Worm (Caenorhabditis elegans) whole organism, L1 larva: ENCODE data around the gene tif-1A.

Experiments
- C04F5.9 ChIP-seq: sonication (generic microtip); optimal IDR thresholded peaks from 2 replicates; lab custom pipeline; 2016; ENCODE audit warnings: missing genetic modification characterization, missing compliant biosample characterization
- F16B12.6 ChIP-seq: fragments of 150-350 bp; optimal IDR thresholded peaks from 2 replicates; lab custom pipeline; 2014; ENCODE audit warnings: missing biosample characterization, missing genetic modification characterization
- Y116A8C.19 ChIP-seq: sonication (generic microtip); optimal IDR thresholded peaks from 2 replicates; lab custom pipeline; 2016; ENCODE audit warnings: missing compliant biosample characterization, missing genetic modification characterization, borderline replicate concordance
- aha-1 ChIP-seq: fragments of 150-350 bp; optimal IDR thresholded peaks from 2 replicates; lab custom pipeline; 2014; ENCODE audit warnings: missing biosample characterization, missing genetic modification characterization
- alr-1 ChIP-seq: fragments of 200-800 bp; sonication (Bioruptor generic); optimal IDR thresholded peaks from 2 replicates; lab custom pipeline; 2018; ENCODE audit warnings: borderline replicate concordance, mild to moderate bottlenecking, missing genetic modification characterization, missing compliant biosample characterization
- aly-2 ChIP-seq: fragments of 150-350 bp; optimal IDR thresholded peaks from 2 replicates; lab custom pipeline; 2014; ENCODE audit warnings: missing biosample characterization, missing genetic modification characterization
- blmp-1 ChIP-seq: fragments of 150-350 bp; optimal IDR thresholded peaks from 2 replicates; lab custom pipeline; 2014; ENCODE audit warnings: missing biosample characterization, missing genetic modification characterization
- ceh-63 ChIP-seq: fragments of 200-800 bp; sonication (Bioruptor generic); optimal IDR thresholded peaks from 2 replicates; lab custom pipeline; 2018; ENCODE audit warnings: mild to moderate bottlenecking, missing genetic modification characterization, missing compliant biosample characterization
- ceh-8 ChIP-seq: fragments of 200-800 bp; sonication (Bioruptor generic); optimal IDR thresholded peaks from 2 replicates; lab custom pipeline; 2018; ENCODE audit warnings: mild to moderate bottlenecking, missing genetic modification characterization, moderate library complexity, missing compliant biosample characterization
- ceh-88 ChIP-seq: fragments of 200-800 bp; sonication (Bioruptor generic); IDR thresholded peaks from 2 replicates; pipeline ENCODE4 v1.3.6; 2022; ENCODE audit warnings: missing genetic modification characterization, missing compliant biosample characterization
- ceh-90 ChIP-seq: sonication (generic microtip); optimal IDR thresholded peaks from 2 replicates; lab custom pipeline; 2016; ENCODE audit warnings: missing genetic modification characterization, missing compliant biosample characterization
- dpl-1 ChIP-seq, 3 experiments: fragments of 150-350 bp in 2 of 3; sonication (generic microtip) in 1 of 3; optimal IDR thresholded peaks; 2 replicates each; lab custom pipeline; 2014 to 2017; ENCODE audit warnings: missing biosample characterization in 3 of 3, missing genetic modification characterization in 3 of 3, missing genetic modification reagents in 3 of 3
- dsc-1 ChIP-seq: sonication (generic microtip); optimal IDR thresholded peaks from 2 replicates; lab custom pipeline; 2016; ENCODE audit warnings: mild to moderate bottlenecking, missing genetic modification characterization, missing compliant biosample characterization
- efl-1 ChIP-seq, 4 experiments: fragments of 150-350 bp; optimal IDR thresholded peaks in 3 of 4; peaks in 1 of 4; 1 replicate in 1 of 4; 2 replicates in 3 of 4; lab custom pipeline; 2014; ENCODE audit warnings: missing biosample characterization in 2 of 4, missing genetic modification characterization in 2 of 4, missing genetic modification reagents in 2 of 4
- efl-3 ChIP-seq: fragments of 200-800 bp; sonication (Bioruptor generic); optimal IDR thresholded peaks from 2 replicates; lab custom pipeline; 2018; ENCODE audit warnings: mild to moderate bottlenecking, missing genetic modification characterization, missing compliant biosample characterization
- egl-27 ChIP-seq, 2 experiments: fragments of 150-350 bp in 1 of 2; sonication (generic microtip); optimal IDR thresholded peaks; 3 replicates each; lab custom pipeline; 2017 to 2018; ENCODE audit warnings: missing biosample characterization in 2 of 2, missing genetic modification characterization in 2 of 2, missing genetic modification reagents in 2 of 2
- fkh-4 ChIP-seq: sonication (generic microtip); optimal IDR thresholded peaks from 2 replicates; lab custom pipeline; 2016; ENCODE audit warnings: missing compliant biosample characterization, missing genetic modification characterization, borderline replicate concordance
- fkh-8 ChIP-seq: sonication (generic microtip); optimal IDR thresholded peaks from 2 replicates; lab custom pipeline; 2016; ENCODE audit warnings: mild to moderate bottlenecking, missing genetic modification characterization, missing compliant biosample characterization
- hlh-17 ChIP-seq: fragments of 200-800 bp; sonication (Bioruptor generic); optimal IDR thresholded peaks from 2 replicates; lab custom pipeline; 2018; ENCODE audit warnings: missing genetic modification characterization, mild to moderate bottlenecking, missing compliant biosample characterization, moderate library complexity, borderline replicate concordance
- hpl-2 ChIP-seq: fragments of 150-350 bp; optimal IDR thresholded peaks from 2 replicates; lab custom pipeline; 2014; ENCODE audit warnings: missing biosample characterization, missing genetic modification reagents, missing genetic modification characterization
- lin-35 ChIP-seq, 2 experiments: fragments of 150-350 bp; optimal IDR thresholded peaks; 2 replicates each; lab custom pipeline; 2014; ENCODE audit warnings: missing biosample characterization in 2 of 2, missing genetic modification characterization in 2 of 2, missing genetic modification reagents in 2 of 2
- lir-3 ChIP-seq: sonication (generic microtip); optimal IDR thresholded peaks from 2 replicates; lab custom pipeline; 2016; ENCODE audit warnings: mild to moderate bottlenecking, missing genetic modification characterization, moderate library complexity, missing compliant biosample characterization; ENCODE audit not compliant: poor library complexity
- lsy-2 ChIP-seq, 2 experiments: fragments of 150-350 bp; optimal IDR thresholded peaks; 2 replicates each; lab custom pipeline; 2014; ENCODE audit warnings: missing biosample characterization in 2 of 2, missing genetic modification characterization in 2 of 2
- mab-9 ChIP-seq: fragments of 200-800 bp; sonication (Bioruptor generic); IDR thresholded peaks from 2 replicates; pipeline ENCODE4 v1.3.6; 2022; ENCODE audit warnings: missing genetic modification reagents, missing genetic modification characterization, missing compliant biosample characterization
- mdl-1 ChIP-seq, 2 experiments: fragments of 150-350 bp; optimal IDR thresholded peaks; 2 replicates each; lab custom pipeline; 2014 to 2017; ENCODE audit warnings: missing biosample characterization in 2 of 2, missing genetic modification characterization in 2 of 2, inconsistent platforms in 1 of 2
- mep-1 ChIP-seq: fragments of 150-350 bp; optimal IDR thresholded peaks from 2 replicates; lab custom pipeline; 2014; ENCODE audit warnings: missing biosample characterization, missing genetic modification characterization
- nhr-12 ChIP-seq: sonication (generic microtip); optimal IDR thresholded peaks from 2 replicates; lab custom pipeline; 2017; ENCODE audit warnings: missing biosample characterization, missing genetic modification characterization
- nhr-20 ChIP-seq: sonication (generic microtip); optimal IDR thresholded peaks from 2 replicates; lab custom pipeline; 2016; ENCODE audit warnings: mild to moderate bottlenecking, missing genetic modification characterization, missing compliant biosample characterization
- nhr-71 ChIP-seq: sonication (generic microtip); optimal IDR thresholded peaks from 2 replicates; lab custom pipeline; 2016; ENCODE audit warnings: mild to moderate bottlenecking, missing genetic modification characterization, moderate library complexity, missing compliant biosample characterization
- nhr-76 ChIP-seq: sonication (generic microtip); optimal IDR thresholded peaks from 2 replicates; lab custom pipeline; 2017; ENCODE audit warnings: missing biosample characterization, missing genetic modification characterization
- nhr-85 ChIP-seq: sonication (generic microtip); peaks from one replicate; lab custom pipeline; 2016; ENCODE audit warnings: missing genetic modification characterization, inconsistent platforms, missing compliant biosample characterization
- pax-3 ChIP-seq: fragments of 200-800 bp; sonication (Bioruptor generic); optimal IDR thresholded peaks from 2 replicates; lab custom pipeline; 2018; ENCODE audit warnings: mild to moderate bottlenecking, missing genetic modification characterization, moderate library complexity, missing compliant biosample characterization
- pqm-1 ChIP-seq: sonication (generic microtip); optimal IDR thresholded peaks from 3 replicates; lab custom pipeline; 2017; ENCODE audit warnings: missing biosample characterization, missing genetic modification characterization
- rnt-1 ChIP-seq: sonication (generic microtip); optimal IDR thresholded peaks from 2 replicates; lab custom pipeline; 2016; ENCODE audit warnings: mild to moderate bottlenecking, missing genetic modification characterization, moderate library complexity, missing compliant biosample characterization
- skn-1 ChIP-seq: fragments of 150-350 bp; optimal IDR thresholded peaks from 2 replicates; lab custom pipeline; 2014; ENCODE audit warnings: missing biosample characterization, missing genetic modification characterization
- snpc-4 ChIP-seq: fragments of 150-350 bp; optimal IDR thresholded peaks from 2 replicates; lab custom pipeline; 2014; ENCODE audit warnings: missing biosample characterization, missing genetic modification characterization
- sox-4 ChIP-seq: sonication (generic microtip); optimal IDR thresholded peaks from 2 replicates; lab custom pipeline; 2016; ENCODE audit warnings: missing genetic modification characterization, missing compliant biosample characterization
- swsn-7 ChIP-seq: sonication (generic microtip); optimal IDR thresholded peaks from 2 replicates; lab custom pipeline; 2016; ENCODE audit warnings: missing genetic modification characterization, missing compliant biosample characterization
- tbx-2 ChIP-seq: sonication (generic microtip); optimal IDR thresholded peaks from 2 replicates; lab custom pipeline; 2016; ENCODE audit warnings: missing genetic modification characterization, missing compliant biosample characterization
- tlp-1 ChIP-seq: fragments of 150-350 bp; optimal IDR thresholded peaks from 2 replicates; lab custom pipeline; 2014; ENCODE audit warnings: missing biosample characterization, missing genetic modification characterization
- unc-130 ChIP-seq: fragments of 150-350 bp; optimal IDR thresholded peaks from 2 replicates; lab custom pipeline; 2017; ENCODE audit warnings: missing biosample characterization, missing genetic modification characterization, inconsistent platforms
- unc-86 ChIP-seq: sonication (generic microtip); optimal IDR thresholded peaks from 2 replicates; lab custom pipeline; 2016; ENCODE audit warnings: missing genetic modification characterization, missing compliant biosample characterization
- unc-98 ChIP-seq: fragments of 200-800 bp; sonication (Bioruptor generic); IDR thresholded peaks from 2 replicates; pipeline ENCODE4 v1.3.6; 2022; ENCODE audit warnings: missing genetic modification characterization, missing compliant biosample characterization
- vab-15 ChIP-seq: sonication (generic microtip); optimal IDR thresholded peaks from 2 replicates; lab custom pipeline; 2017; ENCODE audit warnings: missing genotype, mild to moderate bottlenecking, missing genetic modification characterization, missing compliant biosample characterization
- xbp-1 ChIP-seq: sonication (generic microtip); optimal IDR thresholded peaks from 2 replicates; lab custom pipeline; 2016; ENCODE audit warnings: missing genetic modification characterization, missing compliant biosample characterization
- ztf-11 ChIP-seq, 2 experiments: sonication (generic microtip); optimal IDR thresholded peaks; 2 replicates each; lab custom pipeline; 2016 to 2017; ENCODE audit warnings: missing genetic modification characterization in 2 of 2, missing biosample characterization in 1 of 2, missing compliant biosample characterization in 1 of 2
- ztf-4 ChIP-seq: fragments of 150-350 bp; optimal IDR thresholded peaks from 2 replicates; lab custom pipeline; 2014; ENCODE audit warnings: missing biosample characterization, missing genetic modification characterization

Gene tif-1A

DNA sequence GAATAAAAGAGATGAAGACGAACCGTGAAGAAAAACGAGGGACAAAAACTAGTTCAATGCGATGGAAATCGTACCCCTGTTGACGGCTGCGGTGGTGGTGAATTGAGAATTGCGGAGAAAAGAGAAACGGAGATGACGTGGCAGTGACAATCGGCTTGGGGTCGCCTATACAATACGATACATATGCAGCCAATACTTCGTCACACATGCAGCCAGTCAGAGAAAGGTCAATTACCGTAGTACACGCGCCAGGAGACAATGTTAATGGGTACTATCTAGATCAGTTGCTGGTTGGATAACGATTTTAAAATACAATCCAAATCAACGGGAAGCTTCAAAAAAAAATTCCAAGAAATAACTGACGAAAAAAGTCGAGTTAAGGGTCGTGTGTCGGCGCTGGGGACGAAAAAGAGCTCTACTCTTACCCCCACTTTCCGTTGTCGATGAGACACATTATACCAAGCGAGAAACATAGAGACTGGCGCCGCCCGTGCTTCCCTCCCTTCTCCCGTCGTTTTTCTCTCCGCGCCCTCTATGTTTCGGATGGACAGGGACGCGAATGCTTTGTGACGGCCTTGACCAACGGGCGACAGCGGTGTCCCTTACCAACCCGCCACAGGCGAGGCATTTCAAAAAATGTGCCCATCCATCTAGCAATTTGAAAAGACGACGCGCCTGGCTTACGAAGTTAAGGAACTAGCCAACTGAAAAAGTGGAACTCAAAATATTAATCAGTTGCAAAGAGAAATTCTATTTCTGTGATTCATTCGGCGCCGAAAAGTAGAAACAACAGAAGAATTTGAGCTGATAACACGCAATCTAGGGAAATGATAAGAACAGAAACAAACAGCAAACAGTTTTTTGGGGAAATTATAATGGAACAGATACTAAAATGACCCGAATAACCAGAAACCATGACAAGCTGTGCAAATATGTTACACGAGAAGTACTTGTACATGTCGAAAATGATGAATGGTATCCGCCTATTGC lies 15.0 kb upstream of the tif-1A start (continued):
- TF ChIP-seq dpl-1 (GFP tag; optimal IDR thresholded peaks at IDR 0.05; lab: Kevin White, UChicago): peak in 2 of 3 experiments; percentile 7 to 30

DNA sequence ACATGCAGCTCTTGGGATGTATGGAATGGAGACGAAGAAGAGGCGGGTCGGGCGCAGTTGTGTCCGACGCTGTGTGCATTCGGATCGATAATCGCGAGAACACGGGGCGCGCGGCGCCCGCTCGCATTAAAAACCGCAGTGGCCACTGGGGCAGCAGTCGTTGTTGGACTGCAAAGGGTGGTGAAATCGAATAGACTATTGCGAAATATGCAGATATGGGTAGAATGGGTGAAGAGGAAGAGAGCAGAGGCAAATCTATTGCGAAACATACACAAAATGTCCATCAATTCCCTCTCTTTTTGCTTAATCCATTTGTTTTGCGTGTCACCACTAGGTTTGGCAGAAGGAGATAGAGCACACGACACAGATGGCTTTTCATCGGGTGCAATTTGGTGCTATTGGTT lies 14.2 kb upstream of the tif-1A start:
- no peak for TF ChIP-seq hlh-17 (GFP tag; lab: Kevin White, UChicago)
- TF ChIP-seq mdl-1 (tag; optimal IDR thresholded peaks at IDR 0.05; lab: Kevin White, UChicago): no peak
- TF ChIP-seq lsy-2 (tag; optimal IDR thresholded peaks at IDR 0.05; lab: Kevin White, UChicago): peak; percentile 8 to 78
- no peak for TF ChIP-seq ztf-4
- TF ChIP-seq F16B12.6 (tag; lab: Kevin White, UChicago): peak; percentile 50
- TF ChIP-seq ceh-90 (tag; lab: Kevin White, UChicago): peak; percentile 25
- no peak for TF ChIP-seq aly-2
- TF ChIP-seq efl-1 (optimal IDR thresholded peaks at IDR 0.05; lab: Kevin White, UChicago): peak; percentile 43 to 59
- peak; percentile 40 to 89 for TF ChIP-seq efl-1 (GFP tag; optimal IDR thresholded peaks at IDR 0.05 in 1 of 2; lab: Kevin White, UChicago)
- TF ChIP-seq nhr-76: no peak
- TF ChIP-seq pqm-1 (tag; lab: Kevin White, UChicago): no peak
- TF ChIP-seq nhr-85: peak; percentile 65
- no peak for TF ChIP-seq alr-1 (tag; lab: Kevin White, UChicago)
- peak in 1 of 2 experiments; percentile 47 for TF ChIP-seq ztf-11 (tag; optimal IDR thresholded peaks at IDR 0.05; lab: Kevin White, UChicago)
- no peak for TF ChIP-seq unc-98 (GFP tag; lab: Robert Waterston, UW)
- TF ChIP-seq tlp-1 (tag; lab: Kevin White, UChicago): no peak
- no peak for TF ChIP-seq pax-3 (tag; lab: Kevin White, UChicago)
- TF ChIP-seq mep-1 (tag; lab: Kevin White, UChicago): peak; percentile 75
- peak in 1 of 2 experiments; percentile 47 for TF ChIP-seq lin-35 (GFP tag; optimal IDR thresholded peaks at IDR 0.05; lab: Kevin White, UChicago)
- TF ChIP-seq mab-9 (GFP tag; lab: Robert Waterston, UW): no peak
- TF ChIP-seq aha-1 (tag; lab: Kevin White, UChicago): no peak
- TF ChIP-seq snpc-4 (tag; lab: Kevin White, UChicago): peak; percentile 71
- TF ChIP-seq egl-27 (tag; optimal IDR thresholded peaks at IDR 0.05; lab: Kevin White, UChicago): peak in 1 of 2 experiments; percentile 4
- TF ChIP-seq skn-1: peak; percentile 81
- peak; percentile 32 for TF ChIP-seq dsc-1
- TF ChIP-seq ceh-8 (GFP tag; lab: Kevin White, UChicago): peak; percentile 53
- TF ChIP-seq unc-86: peak; percentile 35
- no peak for TF ChIP-seq C04F5.9 (tag; lab: Kevin White, UChicago)
- peak; percentile 15 for TF ChIP-seq lir-3 (tag; lab: Kevin White, UChicago)
- TF ChIP-seq nhr-12 (tag; lab: Kevin White, UChicago): no peak
- TF ChIP-seq xbp-1: peak; percentile 24
- peak; percentile 46 for TF ChIP-seq tbx-2 (tag; lab: Kevin White, UChicago)
- no peak for TF ChIP-seq Y116A8C.19 (tag; lab: Kevin White, UChicago)
- no peak for TF ChIP-seq efl-3 (GFP tag; lab: Kevin White, UChicago)
- peak; percentile 28 for TF ChIP-seq swsn-7 (tag; lab: Kevin White, UChicago)
- no peak for TF ChIP-seq sox-4 (tag; lab: Kevin White, UChicago)
- peak in 2 of 3 experiments; percentile 40 to 48 for TF ChIP-seq dpl-1 (GFP tag; optimal IDR thresholded peaks at IDR 0.05; lab: Kevin White, UChicago)
- no peak for TF ChIP-seq vab-15 (tag; lab: Kevin White, UChicago)
- no peak for TF ChIP-seq fkh-4 (tag; lab: Kevin White, UChicago)
- TF ChIP-seq blmp-1: no peak
- TF ChIP-seq rnt-1 (tag; lab: Kevin White, UChicago): peak; percentile 37
- TF ChIP-seq nhr-71: peak; percentile 62
- TF ChIP-seq unc-130: no peak
- no peak for TF ChIP-seq nhr-20 (tag; lab: Kevin White, UChicago)
- peak; percentile 81 for TF ChIP-seq fkh-8 (tag; lab: Kevin White, UChicago)
- no peak for TF ChIP-seq ceh-88 (GFP tag; lab: Robert Waterston, UW)
- no peak for TF ChIP-seq ceh-63 (GFP tag; lab: Kevin White, UChicago)
- peak; percentile 60 for TF ChIP-seq hpl-2
